Worm (Caenorhabditis elegans): ENCODE results near the gene acr-7.

Gene acr-7

ce11 chrII:7853679-7854078, 4.1 kb upstream of the acr-7 start, which contains the start of gene T09A5.5:
T09A5.5 (minus strand) TSS chrII:7853779.
- TF ChIP-seq nhr-71 (tag; optimal IDR thresholded peaks at IDR 0.05) (no peak), lir-3 (tag; optimal IDR thresholded peaks at IDR 0.05; ENCODE audit: poor library complexity) (no peak), irx-1 (tag; optimal IDR thresholded peaks at IDR 0.05) (no peak), ceh-63 (GFP tag; optimal IDR thresholded peaks at IDR 0.05) (no peak), elt-2 (tag; optimal IDR thresholded peaks at IDR 0.05) (no peak), C16A3.4 (tag; optimal IDR thresholded peaks at IDR 0.05) (no peak), nhr-237 (tag; optimal IDR thresholded peaks at IDR 0.05) (no peak), ceh-90 (tag; optimal IDR thresholded peaks at IDR 0.05) (no peak), snpc-4 (tag; optimal IDR thresholded peaks at IDR 0.05) (no peak), unc-130 (tag; optimal IDR thresholded peaks at IDR 0.05) (no peak), efl-1 (optimal IDR thresholded peaks at IDR 0.05) (no peak), efl-1 (GFP tag; optimal IDR thresholded peaks at IDR 0.05 in 1 of 2) (no peak), aly-2 (tag; optimal IDR thresholded peaks at IDR 0.05) (no peak), xbp-1 (tag; optimal IDR thresholded peaks at IDR 0.05) (no peak)

DNA sequence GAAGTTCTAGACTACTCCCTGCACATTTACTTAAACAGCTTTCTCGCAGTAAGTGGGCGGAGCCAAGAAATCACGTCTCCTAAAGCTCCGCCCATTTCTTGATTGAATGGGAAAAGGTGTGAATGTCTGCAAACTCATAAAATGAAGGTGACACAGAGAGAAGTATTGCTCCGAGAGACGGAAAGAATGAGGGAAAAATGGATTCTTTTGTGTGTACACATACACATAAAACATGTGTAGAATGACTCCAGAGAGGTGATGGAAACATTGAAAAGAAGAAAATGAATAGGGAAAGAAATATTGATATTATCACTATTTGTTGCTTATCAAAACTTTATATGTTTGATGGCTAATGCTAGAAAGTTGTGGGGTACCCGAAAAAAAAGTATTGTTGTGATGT, 1.9 kb upstream of the acr-7 start:
- TF ChIP-seq skn-1 (tag; optimal IDR thresholded peaks at IDR 0.05) (no peak), lin-14 (GFP tag; optimal IDR thresholded peaks at IDR 0.05) (peak; percentile 10), mep-1 (tag; optimal IDR thresholded peaks at IDR 0.05) (peak; percentile 16), lin-35 (GFP tag; optimal IDR thresholded peaks at IDR 0.05) (peak in 1 of 2 experiments; percentile 23), efl-1 (optimal IDR thresholded peaks at IDR 0.05) (no peak), efl-1 (GFP tag; optimal IDR thresholded peaks at IDR 0.05 in 1 of 2) (peak in 1 of 2 experiments; percentile 77)

DNA sequence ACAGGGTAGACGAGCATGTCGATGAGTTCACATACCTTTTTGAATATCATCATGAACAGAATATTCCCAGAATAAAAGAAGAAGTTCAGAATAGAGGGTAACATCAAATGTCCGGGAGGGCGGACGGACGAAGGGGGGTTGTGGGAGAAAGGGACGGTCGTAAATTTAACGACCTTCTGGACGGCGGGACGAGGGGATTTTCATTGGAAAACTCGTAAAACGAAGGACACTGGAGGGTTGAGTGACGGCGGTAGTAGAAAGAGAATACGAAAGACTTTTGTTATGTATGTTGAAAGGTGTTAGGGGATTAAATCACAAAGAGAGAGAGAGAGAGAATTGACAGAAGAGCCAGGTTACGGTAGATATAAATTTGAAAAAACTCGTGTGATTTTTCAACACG, 978 bp upstream of the acr-7 start:
- TF ChIP-seq lsy-2 (tag; optimal IDR thresholded peaks at IDR 0.05) = peak in 1 of 2 experiments; percentile 24
- no peak for TF ChIP-seq efl-1 (optimal IDR thresholded peaks at IDR 0.05)
- TF ChIP-seq efl-1 (GFP tag; optimal IDR thresholded peaks at IDR 0.05 in 1 of 2) = peak in 1 of 2 experiments; percentile 42
- TF ChIP-seq blmp-1 (tag; optimal IDR thresholded peaks at IDR 0.05) = peak; percentile 78
- peak; percentile 28 for TF ChIP-seq rnt-1 (tag; optimal IDR thresholded peaks at IDR 0.05)
- TF ChIP-seq C16A3.4 (tag; optimal IDR thresholded peaks at IDR 0.05) = no peak
- no peak for TF ChIP-seq egl-27 (tag; optimal IDR thresholded peaks at IDR 0.05)
- peak; percentile 59 for TF ChIP-seq lin-14 (GFP tag; optimal IDR thresholded peaks at IDR 0.05)

DNA sequence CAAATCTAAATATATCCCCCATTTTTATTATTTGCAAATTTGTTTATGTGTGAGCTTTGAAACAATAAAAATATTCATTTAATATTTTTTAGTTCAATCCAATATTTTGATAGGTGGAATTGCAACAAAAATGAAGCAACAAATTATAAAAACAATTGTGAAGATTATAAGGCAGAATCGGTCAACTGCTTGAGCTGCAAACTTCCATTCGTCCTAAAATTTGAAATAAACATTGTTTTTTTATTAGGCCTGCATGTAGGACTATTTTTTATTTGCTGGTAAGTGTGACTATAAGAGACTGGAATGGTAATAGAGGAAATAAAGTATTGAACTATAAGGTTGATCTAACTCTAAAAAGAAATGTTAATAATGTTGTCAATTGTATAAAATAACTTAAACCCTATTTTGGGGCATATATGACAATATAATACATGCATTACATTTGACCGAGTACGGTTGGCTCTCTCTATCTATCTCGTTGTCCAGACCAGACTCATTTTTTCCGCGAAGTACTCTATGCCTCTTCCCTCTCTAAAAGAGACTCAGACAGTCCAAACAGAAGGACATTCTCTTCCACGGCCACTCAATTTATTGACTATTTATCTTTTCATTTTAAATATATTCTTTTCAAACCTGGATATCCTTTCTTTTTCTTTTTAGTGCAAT, 3.9 kb downstream of the acr-7 start, which contains the start of gene T09A5.4:
TSS of gene T09A5.4 (plus strand) at position 616 of the 666 bp plus-strand sequence.
- TF ChIP-seq unc-130 (tag; optimal IDR thresholded peaks at IDR 0.05) (no peak), ceh-88 (GFP tag; IDR thresholded peaks at IDR 0.05) (no peak), nhr-77 (tag; optimal IDR thresholded peaks at IDR 0.05) (peak; percentile 7), lin-14 (GFP tag; optimal IDR thresholded peaks at IDR 0.05) (peak; percentile 14), dpl-1 (GFP tag; optimal IDR thresholded peaks at IDR 0.05) (peak in 1 of 3 experiments; percentile 18), C34B4.2 (tag; optimal IDR thresholded peaks at IDR 0.05) (no peak), efl-1 (optimal IDR thresholded peaks at IDR 0.05) (peak in 1 of 2 experiments; percentile 10), efl-1 (GFP tag; optimal IDR thresholded peaks at IDR 0.05 in 1 of 2) (no peak), lsy-2 (tag; optimal IDR thresholded peaks at IDR 0.05) (peak in 1 of 2 experiments; percentile 32)

DNA sequence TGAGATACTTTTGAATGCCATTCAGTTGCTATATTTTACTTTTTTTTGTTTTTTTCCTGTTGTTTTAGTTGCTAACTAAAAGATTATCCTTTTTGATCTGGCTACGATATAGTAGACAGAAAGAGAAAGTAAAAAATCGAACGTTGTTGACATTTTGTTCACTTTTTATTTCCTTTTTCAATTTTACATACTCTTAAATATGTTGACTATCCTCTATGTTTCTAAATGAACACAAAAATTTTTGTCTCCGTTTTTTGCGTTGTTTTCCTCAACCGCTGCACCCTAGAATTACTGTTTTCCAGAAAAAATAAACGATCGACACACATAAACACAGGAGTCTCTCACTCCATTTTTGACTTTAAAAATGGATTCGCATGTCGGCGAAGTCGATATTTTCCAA, 7.5 kb downstream of the acr-7 start, which contains the start of gene klp-3:
TSS of gene klp-3 (plus strand) at position 301 of the 400 bp plus-strand sequence.
- TF ChIP-seq C34B4.2 (tag; optimal IDR thresholded peaks at IDR 0.05) = no peak
- TF ChIP-seq nhr-85 (tag) = peak; percentile 61

DNA sequence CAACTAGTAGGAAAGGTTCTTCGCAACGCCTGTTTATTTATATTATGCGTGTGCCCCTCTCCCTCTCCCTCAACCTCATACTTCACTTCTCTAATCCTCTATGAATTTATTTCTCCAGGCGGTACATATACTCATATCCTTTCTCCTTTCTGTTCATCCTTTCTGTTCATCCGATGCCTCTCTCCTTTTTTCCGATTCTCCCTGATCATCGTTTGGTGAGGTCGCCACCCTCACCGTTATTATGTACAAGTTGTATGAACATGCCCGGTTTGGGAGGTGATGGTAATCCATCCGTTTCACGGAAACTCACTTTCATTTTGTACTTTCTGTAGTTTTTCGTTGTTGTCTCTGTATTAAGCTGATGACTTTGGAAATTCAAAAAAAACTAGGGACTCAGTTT, 9.9 kb downstream of the acr-7 start:
- TF ChIP-seq pqm-1 (tag; optimal IDR thresholded peaks at IDR 0.05) (no peak), fkh-4 (tag; optimal IDR thresholded peaks at IDR 0.05; ENCODE audit: borderline replicate concordance) (no peak), nhr-90 (tag; optimal IDR thresholded peaks at IDR 0.05; ENCODE audit: poor library complexity) (no peak), nhr-84 (tag; optimal IDR thresholded peaks at IDR 0.05) (no peak), sup-37 (GFP tag; optimal IDR thresholded peaks at IDR 0.05) (no peak), snu-23 (GFP tag; optimal IDR thresholded peaks at IDR 0.05) (no peak), lin-39 (tag; optimal IDR thresholded peaks at IDR 0.05) (no peak), nhr-12 (tag; optimal IDR thresholded peaks at IDR 0.05) (no peak), lir-3 (tag; optimal IDR thresholded peaks at IDR 0.05; ENCODE audit: poor library complexity) (no peak), nhr-47 (tag; optimal IDR thresholded peaks at IDR 0.05) (no peak), lin-35 (GFP tag; optimal IDR thresholded peaks at IDR 0.05) (peak in 1 of 2 experiments; percentile 8), grh-1 (GFP tag; IDR thresholded peaks at IDR 0.05) (no peak), blmp-1 (tag; optimal IDR thresholded peaks at IDR 0.05) (peak; percentile 90), ets-5 (GFP tag; IDR thresholded peaks at IDR 0.05) (no peak), mab-9 (GFP tag; IDR thresholded peaks at IDR 0.05) (no peak), lin-14 (GFP tag; optimal IDR thresholded peaks at IDR 0.05) (peak; percentile 47), rnt-1 (tag; optimal IDR thresholded peaks at IDR 0.05) (peak; percentile 15), alr-1 (tag; optimal IDR thresholded peaks at IDR 0.05; ENCODE audit: borderline replicate concordance) (no peak)

All from whole organism, L1 larva.